Worm (Caenorhabditis elegans): ENCODE data around the gene sfxn-2.

sfxn-2 gene

DNA sequence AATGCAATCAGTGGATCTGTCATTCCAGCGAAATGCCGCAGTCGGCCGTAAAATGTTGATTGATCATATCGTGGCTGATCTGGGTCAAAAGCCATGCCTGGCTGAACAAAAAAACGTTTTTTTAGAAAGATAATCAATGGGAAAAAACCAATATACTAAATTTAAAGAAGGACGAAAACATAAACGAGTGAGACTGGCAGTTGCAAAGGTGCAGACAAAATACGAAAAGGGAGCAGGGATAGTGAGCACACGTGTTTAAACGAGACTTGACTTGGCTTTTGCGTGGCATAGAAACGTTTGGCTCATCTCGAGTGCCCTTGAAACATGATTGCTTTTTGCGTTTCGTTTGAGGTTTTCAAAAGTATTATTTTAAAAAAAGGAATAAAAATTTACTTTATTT is at the start of gene sfxn-2:
sfxn-2 (minus strand) TSS at position 101 of the 400 bp plus-strand sequence.
- no peak for TF ChIP-seq unc-39 (tag; optimal IDR thresholded peaks at IDR 0.05)
- TF ChIP-seq elt-3 (tag; optimal IDR thresholded peaks at IDR 0.05): no peak
- no peak for TF ChIP-seq nhr-43 (tag; optimal IDR thresholded peaks at IDR 0.05; ENCODE audit: poor library complexity, severe bottlenecking)
- TF ChIP-seq skn-1 (tag; optimal IDR thresholded peaks at IDR 0.05): no peak
- TF ChIP-seq ama-1 (optimal IDR thresholded peaks at IDR 0.05): no peak
- no peak for TF ChIP-seq egl-27 (tag; optimal IDR thresholded peaks at IDR 0.05)
- no peak for TF ChIP-seq lin-15B (tag; optimal IDR thresholded peaks at IDR 0.05)
- TF ChIP-seq hmg-11 (tag; optimal IDR thresholded peaks at IDR 0.05): no peak
- no peak for TF ChIP-seq fos-1 (tag; optimal IDR thresholded peaks at IDR 0.05)
- no peak for TF ChIP-seq ceh-9 (tag; optimal IDR thresholded peaks at IDR 0.05)
- TF ChIP-seq nhr-28 (tag; optimal IDR thresholded peaks at IDR 0.05): no peak
- no peak for TF ChIP-seq pha-4 (tag; optimal IDR thresholded peaks at IDR 0.05)
- TF ChIP-seq fkh-2 (tag; optimal IDR thresholded peaks at IDR 0.05): no peak
- TF ChIP-seq nhr-25 (tag; optimal IDR thresholded peaks at IDR 0.05): no peak
- TF ChIP-seq ztf-11 (tag; optimal IDR thresholded peaks at IDR 0.05): no peak
- no peak for TF ChIP-seq aly-2 (tag; optimal IDR thresholded peaks at IDR 0.05)
- TF ChIP-seq nhr-237 (tag; optimal IDR thresholded peaks at IDR 0.05): no peak
- TF ChIP-seq tbx-2 (tag; optimal IDR thresholded peaks at IDR 0.05): no peak
- TF ChIP-seq nhr-23 (tag; optimal IDR thresholded peaks at IDR 0.05): no peak

ce11 chrX:8005967-8006366 is 47.9 kb upstream of the sfxn-2 start:
- no peak for TF ChIP-seq fkh-2 (tag; optimal IDR thresholded peaks at IDR 0.05)
- no peak for TF ChIP-seq R02D3.7 (tag; optimal IDR thresholded peaks at IDR 0.05)
- no peak for TF ChIP-seq ztf-4 (tag; optimal IDR thresholded peaks at IDR 0.05)
- TF ChIP-seq nhr-28 (tag; optimal IDR thresholded peaks at IDR 0.05): no peak
- TF ChIP-seq hmg-11 (tag; optimal IDR thresholded peaks at IDR 0.05): no peak
- no peak for TF ChIP-seq nhr-11 (tag; optimal IDR thresholded peaks at IDR 0.05)
- no peak for TF ChIP-seq nhr-12 (tag; optimal IDR thresholded peaks at IDR 0.05)
- no peak for TF ChIP-seq nhr-237 (tag; optimal IDR thresholded peaks at IDR 0.05)
- TF ChIP-seq skn-1 (tag; optimal IDR thresholded peaks at IDR 0.05): no peak

- TF ChIP-seq nhr-77 (tag; optimal IDR thresholded peaks at IDR 0.05): no peak
- no peak for TF ChIP-seq nfya-1 (tag; optimal IDR thresholded peaks at IDR 0.05; ENCODE audit: insufficient read depth)
- no peak for TF ChIP-seq ZK546.5 (tag; optimal IDR thresholded peaks at IDR 0.05)
Observed at ce11 chrX:8004845-8005244, 46.7 kb upstream of the sfxn-2 start.

- TF ChIP-seq ztf-4 (tag; optimal IDR thresholded peaks at IDR 0.05) (no peak), lin-39 (tag; optimal IDR thresholded peaks at IDR 0.05) (peak; percentile 67)
Observed at ce11 chrX:8003663-8004062, 45.6 kb upstream of the sfxn-2 start, which contains the start of the genes F45E1.1 and F45E1.2. F45E1.1 (plus strand) TSS chrX:8003682. F45E1.2 (plus strand) TSS chrX:8003733.

DNA sequence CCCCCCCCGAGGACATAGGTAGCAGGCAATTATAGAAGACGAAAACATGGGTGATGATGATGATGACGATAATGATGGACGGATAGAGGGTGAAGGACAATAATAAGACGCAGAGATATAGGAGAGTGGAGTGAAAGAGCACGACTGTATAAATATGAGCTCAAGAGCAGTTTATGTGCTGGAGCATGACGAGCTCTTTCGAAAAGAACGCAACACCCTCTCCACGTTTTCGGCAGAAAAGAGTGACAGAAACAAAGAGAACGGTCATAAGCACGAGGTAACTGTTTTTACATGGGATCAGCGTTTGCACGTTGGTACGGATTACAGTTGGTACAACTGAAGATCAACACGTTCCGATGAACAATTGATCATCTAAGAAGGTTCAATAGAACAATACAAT is 40.8 kb upstream of the sfxn-2 start:
- TF ChIP-seq ama-1 (optimal IDR thresholded peaks at IDR 0.05): no peak
- TF ChIP-seq fos-1 (tag; optimal IDR thresholded peaks at IDR 0.05): no peak
- no peak for TF ChIP-seq nhr-25 (tag; optimal IDR thresholded peaks at IDR 0.05)
- TF ChIP-seq zag-1 (tag; optimal IDR thresholded peaks at IDR 0.05): no peak

DNA sequence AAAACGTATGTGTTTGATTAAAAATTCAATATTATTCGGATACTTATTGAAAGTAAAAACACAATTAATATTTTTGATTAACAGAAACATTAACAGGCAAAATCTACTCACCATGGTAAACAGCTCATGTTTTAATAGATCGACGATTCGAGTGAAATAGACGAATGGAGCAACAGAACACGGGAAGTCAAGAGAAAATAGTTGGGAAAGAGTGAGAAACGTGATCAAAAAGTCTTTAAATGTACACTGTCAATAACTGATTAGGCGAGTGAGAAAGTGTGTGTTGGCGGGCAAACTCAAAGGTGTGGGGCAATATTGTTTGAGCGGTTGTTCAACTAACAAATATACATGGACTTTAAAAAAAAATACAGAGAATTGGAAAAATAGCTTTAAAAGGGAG is 39.9 kb upstream of the sfxn-2 start, which contains the start of gene sdpn-1:
sdpn-1 (minus strand) TSS at position 262 of the 400 bp plus-strand sequence.
- TF ChIP-seq pqm-1 (tag; optimal IDR thresholded peaks at IDR 0.05): peak; percentile 33
- no peak for TF ChIP-seq ZK546.5 (tag; optimal IDR thresholded peaks at IDR 0.05)
- no peak for TF ChIP-seq nhr-67 (tag; optimal IDR thresholded peaks at IDR 0.05)
- TF ChIP-seq elt-2 (tag; optimal IDR thresholded peaks at IDR 0.05): peak; percentile 44
- peak; percentile 72 for TF ChIP-seq pha-4 (tag; optimal IDR thresholded peaks at IDR 0.05)
- no peak for TF ChIP-seq R02D3.7 (tag; optimal IDR thresholded peaks at IDR 0.05)
- TF ChIP-seq nhr-77 (tag; optimal IDR thresholded peaks at IDR 0.05): no peak

- no peak for TF ChIP-seq nhr-23 (tag; optimal IDR thresholded peaks at IDR 0.05)
- peak; percentile 43 for TF ChIP-seq pha-4 (tag; optimal IDR thresholded peaks at IDR 0.05)
Observed at ce11 chrX:7994486-7994885, 36.4 kb upstream of the sfxn-2 start.
